Worm (Caenorhabditis elegans): Measurements from ENCODE around the gene C02H6.1.

C02H6.1 gene

DNA sequence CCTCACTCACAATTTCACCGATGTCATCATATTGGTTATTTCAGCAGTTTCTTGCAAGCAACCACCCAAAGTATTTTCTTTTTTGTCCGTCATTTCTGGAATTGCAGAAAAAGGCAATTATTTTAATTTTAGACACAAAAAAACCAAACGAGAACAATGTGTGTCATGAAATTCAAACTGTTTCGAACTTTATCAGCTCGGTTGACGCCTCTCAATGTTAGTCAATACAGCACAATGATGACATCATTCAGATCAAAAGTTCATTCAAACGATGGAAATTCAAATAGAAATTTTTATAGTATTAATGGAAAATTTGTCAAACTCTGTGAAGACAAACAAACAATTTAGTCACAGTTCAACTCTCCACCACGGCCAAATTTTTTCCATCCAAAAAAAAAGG lies 2.3 kb upstream of the C02H6.1 start, which contains the start of gene fbxa-105 (continued):
- TF ChIP-seq spr-1 (tag; optimal IDR thresholded peaks at IDR 0.05): no peak
- peak; percentile 24 for TF ChIP-seq dve-1 (tag; optimal IDR thresholded peaks at IDR 0.05; ENCODE audit: insufficient read depth)
- TF ChIP-seq daf-16 (GFP tag; optimal IDR thresholded peaks at IDR 0.05): no peak
- peak; percentile 59 for TF ChIP-seq daf-16 (tag; optimal IDR thresholded peaks at IDR 0.05)
- no peak for TF ChIP-seq spr-3 (GFP tag; optimal IDR thresholded peaks at IDR 0.05)
- no peak for TF ChIP-seq dmd-8 (GFP tag; IDR thresholded peaks at IDR 0.05)

- TF ChIP-seq zag-1 (tag; optimal IDR thresholded peaks at IDR 0.05) (no peak), cey-2 (tag; optimal IDR thresholded peaks at IDR 0.05; ENCODE audit: borderline replicate concordance, insufficient read depth) (no peak), snpc-4 (tag; optimal IDR thresholded peaks at IDR 0.05) (no peak), mxl-3 (GFP tag; optimal IDR thresholded peaks at IDR 0.05) (no peak), nhr-11 (tag; optimal IDR thresholded peaks at IDR 0.05) (no peak), zip-2 (tag; optimal IDR thresholded peaks at IDR 0.05) (no peak), saeg-2 (GFP tag; IDR thresholded peaks at IDR 0.05) (no peak)
Measured at ce11 chrV:7387755-7388154, 1.9 kb downstream of the C02H6.1 start, which contains the start of gene C02H6.3. C02H6.3 (minus strand) TSS chrV:7387855.

DNA sequence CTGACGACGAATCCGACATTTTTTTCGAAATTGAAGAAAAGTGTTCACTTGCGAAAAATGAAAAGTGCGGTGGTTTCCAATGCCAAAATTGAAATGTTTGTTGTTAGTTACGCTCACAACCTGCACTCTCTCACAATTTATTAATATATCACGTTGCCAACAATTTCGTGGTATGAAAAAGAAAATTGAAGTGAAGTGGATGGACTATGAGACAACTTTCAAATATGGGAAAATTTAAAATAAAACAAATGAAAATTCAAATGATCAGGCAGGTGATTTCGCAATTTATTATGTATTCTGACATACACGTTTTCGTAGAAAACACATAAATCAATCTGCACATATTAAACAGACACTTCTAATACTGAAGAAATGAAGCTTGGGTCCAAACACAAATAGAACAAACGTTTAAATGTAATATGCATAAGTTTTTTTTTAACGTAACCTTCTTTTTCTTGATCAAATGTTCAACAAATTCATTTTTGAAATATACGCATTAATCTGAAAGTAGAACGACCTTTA lies 3.6 kb downstream of the C02H6.1 start, which contains the start of gene srp-6:
TSS of gene srp-6 (minus strand) at position 51 of the 522 bp plus-strand sequence.
- no peak for TF ChIP-seq gei-8 (GFP tag; optimal IDR thresholded peaks at IDR 0.05)
- TF ChIP-seq nhr-11 (tag; optimal IDR thresholded peaks at IDR 0.05): peak; percentile 9
- TF ChIP-seq unc-62 (GFP tag; optimal IDR thresholded peaks at IDR 0.05 in 1 of 2): peak in 1 of 2 experiments; percentile 66
- no peak for TF ChIP-seq unc-62 (tag; optimal IDR thresholded peaks at IDR 0.05)
- peak; percentile 10 for TF ChIP-seq dve-1 (tag; optimal IDR thresholded peaks at IDR 0.05; ENCODE audit: insufficient read depth)

DNA sequence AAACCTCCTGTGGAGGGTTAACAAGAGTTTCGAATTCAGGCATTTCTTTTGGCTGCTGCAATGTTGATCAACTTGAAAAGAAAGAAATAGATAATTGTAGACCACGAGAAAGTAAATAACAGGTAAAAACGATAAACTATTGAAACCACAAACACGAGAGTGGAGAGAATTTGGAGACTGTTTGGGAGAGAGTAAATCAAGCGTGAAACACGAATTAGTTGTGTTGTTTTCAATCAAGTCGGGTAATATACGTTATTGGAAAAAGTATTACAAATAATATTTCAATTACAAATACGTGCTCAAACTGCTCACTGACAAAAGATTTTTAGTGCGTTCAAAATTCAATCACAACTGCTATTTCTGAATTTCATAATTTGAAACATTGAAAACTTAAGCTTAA lies 8.7 kb downstream of the C02H6.1 start, which contains the start of gene C03G6.17:
TSS of gene C03G6.17 (minus strand) at position 101 of the 400 bp plus-strand sequence.
- TF ChIP-seq aha-1 (tag) (peak; percentile 22), F10B5.3 (tag; optimal IDR thresholded peaks at IDR 0.05) (no peak)

DNA sequence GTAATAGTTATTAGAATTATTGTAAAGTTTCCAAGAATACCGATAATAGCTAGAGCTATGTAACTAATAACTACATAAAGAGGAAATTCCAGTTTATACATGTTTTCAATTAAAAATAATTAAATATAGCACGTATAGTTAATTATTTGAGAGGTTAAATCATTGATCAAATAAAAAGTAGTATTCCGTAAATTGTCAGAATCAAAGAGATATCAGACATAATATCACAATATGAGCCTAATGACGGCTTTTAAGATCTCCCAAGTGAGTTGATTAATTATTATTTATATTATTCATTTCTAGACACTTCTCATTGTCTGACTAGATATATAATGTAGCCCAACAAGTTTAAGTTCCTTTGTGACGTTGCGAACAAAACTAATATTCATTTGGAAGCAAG lies 10.3 kb downstream of the C02H6.1 start, which contains the start of gene srsx-24:
TSS of gene srsx-24 (minus strand) at position 101 of the 400 bp plus-strand sequence.
- TF ChIP-seq skn-1 (tag; optimal IDR thresholded peaks at IDR 0.05): no peak
- TF ChIP-seq spr-1 (tag; optimal IDR thresholded peaks at IDR 0.05): no peak
- no peak for TF ChIP-seq F49E8.2 (tag; optimal IDR thresholded peaks at IDR 0.05; ENCODE audit: borderline replicate concordance)
- no peak for TF ChIP-seq nhr-77 (tag; optimal IDR thresholded peaks at IDR 0.05)

DNA sequence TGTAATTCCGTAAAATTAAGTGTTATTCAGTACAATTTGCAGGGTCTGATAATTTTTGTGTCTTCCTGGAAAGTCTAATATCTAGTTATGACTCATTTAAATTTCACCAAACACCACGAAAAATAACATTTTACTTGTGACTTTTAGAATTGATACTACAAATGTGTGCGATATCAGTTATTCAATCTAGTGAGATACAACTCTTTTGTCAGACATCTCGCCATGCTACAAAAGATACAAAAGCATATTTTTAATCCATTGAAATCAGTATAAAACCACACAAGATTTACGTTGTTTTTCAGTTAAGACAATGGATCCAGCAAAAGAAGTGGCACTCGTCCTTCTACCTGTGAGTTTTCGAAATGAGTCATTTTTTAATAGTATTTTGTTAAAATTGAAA lies 15.6 kb downstream of the C02H6.1 start, which contains the start of gene srx-56:
TSS of gene srx-56 (plus strand) at position 301 of the 400 bp plus-strand sequence.
- no peak for TF ChIP-seq R02D3.7 (tag; optimal IDR thresholded peaks at IDR 0.05)
- TF ChIP-seq egl-27 (tag; optimal IDR thresholded peaks at IDR 0.05): no peak
- no peak for TF ChIP-seq pqm-1 (tag; optimal IDR thresholded peaks at IDR 0.05)
- no peak for TF ChIP-seq nhr-237 (tag; optimal IDR thresholded peaks at IDR 0.05)
- no peak for TF ChIP-seq ceh-82 (tag; optimal IDR thresholded peaks at IDR 0.05)
- TF ChIP-seq unc-62 (GFP tag; optimal IDR thresholded peaks at IDR 0.05 in 1 of 2): peak in 1 of 2 experiments; percentile 20
- TF ChIP-seq unc-62 (tag; optimal IDR thresholded peaks at IDR 0.05): no peak

DNA sequence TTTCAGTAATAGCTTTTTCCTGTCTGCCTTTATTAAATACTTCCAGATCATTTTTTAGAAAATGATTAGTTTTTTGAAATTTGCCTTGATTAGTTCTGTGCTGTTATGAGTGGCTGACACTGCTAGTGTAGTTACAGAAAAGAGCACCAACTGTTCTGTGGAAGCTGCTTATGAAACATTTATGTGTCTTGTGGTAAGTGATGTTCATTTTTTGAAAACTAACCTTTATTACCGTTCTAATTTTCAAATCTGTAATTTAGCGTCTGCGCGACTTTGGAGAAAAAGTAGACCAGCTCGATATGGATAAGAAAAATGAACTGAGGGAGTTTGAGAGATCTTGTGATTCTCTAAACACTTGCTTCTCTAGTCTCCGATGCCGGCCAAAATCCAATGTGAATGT lies 20.1 kb downstream of the C02H6.1 start, which contains the start of gene srj-14:
TSS of gene srj-14 (plus strand) at position 131 of the 400 bp plus-strand sequence.
- TF ChIP-seq unc-62 (GFP tag; optimal IDR thresholded peaks at IDR 0.05 in 1 of 2): peak in 1 of 2 experiments; percentile 93
- TF ChIP-seq unc-62 (tag; optimal IDR thresholded peaks at IDR 0.05): no peak
- no peak for TF ChIP-seq jun-1 (tag; optimal IDR thresholded peaks at IDR 0.05)

- no peak for TF ChIP-seq egl-27 (tag; optimal IDR thresholded peaks at IDR 0.05)
- no peak for TF ChIP-seq ceh-32 (tag; optimal IDR thresholded peaks at IDR 0.05; ENCODE audit: poor library complexity)
- TF ChIP-seq ceh-20 (GFP tag; IDR thresholded peaks at IDR 0.05): no peak
- peak in 1 of 2 experiments; percentile 90 for TF ChIP-seq daf-16 (GFP tag; optimal IDR thresholded peaks at IDR 0.05)
- no peak for TF ChIP-seq daf-16 (tag; optimal IDR thresholded peaks at IDR 0.05)
Measured at ce11 chrV:7364951-7365350, 24.7 kb downstream of the C02H6.1 start, which contains the start of gene exc-13. exc-13 (plus strand) TSS chrV:7365251.

Measured in whole organism, L4 larva.